Worm (Caenorhabditis elegans) whole organism, L4 larva: ENCODE data around the gene F09E10.5.

Experiments
- F26F4.8 ChIP-seq: fragments of 200-800 bp; sonication (Bioruptor generic); conservative IDR thresholded peaks from 2 replicates; pipeline ENCODE4 v1.3.6; 2022; ENCODE audit warnings: missing genetic modification characterization, missing compliant biosample characterization
- F37D6.2 ChIP-seq: sonication (generic microtip); optimal IDR thresholded peaks from 2 replicates; lab custom pipeline; 2016; ENCODE audit warnings: mild to moderate bottlenecking, missing genetic modification characterization, missing compliant biosample characterization
- F44E2.7 ChIP-seq: fragments of 200-800 bp; sonication (Bioruptor generic); IDR thresholded peaks from 2 replicates; pipeline ENCODE4 v2.1.2; 2022; ENCODE audit warnings: missing genetic modification characterization, missing compliant biosample characterization
- Y75B8A.6 ChIP-seq: fragments of 200-800 bp; sonication (Bioruptor generic); IDR thresholded peaks from 2 replicates; pipeline ENCODE4 v1.3.6; 2022; ENCODE audit warnings: missing genetic modification reagents, missing genetic modification characterization, missing compliant biosample characterization
- ZK546.5 ChIP-seq, 2 experiments: sonication (generic microtip); optimal IDR thresholded peaks; 2 replicates each; lab custom pipeline; 2017; ENCODE audit warnings: missing biosample characterization in 2 of 2, missing genetic modification characterization in 2 of 2
- aha-1 ChIP-seq: fragments of 150-350 bp; peaks from one replicate; lab custom pipeline; 2014; ENCODE audit warnings: missing biosample characterization, missing genetic modification characterization
- ama-1 ChIP-seq: fragments of 150-350 bp; optimal IDR thresholded peaks from 2 replicates; lab custom pipeline; 2014; ENCODE audit warnings: inconsistent platforms, mixed read lengths
- ceh-20 ChIP-seq: fragments of 200-800 bp; sonication (Bioruptor generic); IDR thresholded peaks from 2 replicates; pipeline ENCODE4 v1.3.6; 2022; ENCODE audit warnings: missing genetic modification reagents, missing genetic modification characterization, missing compliant biosample characterization
- ceh-28 ChIP-seq: fragments of 150-350 bp; optimal IDR thresholded peaks from 2 replicates; lab custom pipeline; 2014; ENCODE audit warnings: missing biosample characterization, missing genetic modification reagents, missing genetic modification characterization
- cey-2 ChIP-seq: sonication (generic microtip); optimal IDR thresholded peaks from 3 replicates; lab custom pipeline; 2017; ENCODE audit warnings: missing genetic modification characterization, mild to moderate bottlenecking, missing compliant biosample characterization, antibody characterized with exemption, borderline replicate concordance; ENCODE audit not compliant: insufficient read depth
- daf-16 ChIP-seq, 3 experiments: sonication (generic microtip); optimal IDR thresholded peaks; 2 replicates each; lab custom pipeline; 2016 to 2017; ENCODE audit warnings: missing genetic modification characterization in 3 of 3, missing genetic modification reagents in 3 of 3, mild to moderate bottlenecking in 2 of 3, missing compliant biosample characterization in 2 of 3, missing biosample characterization in 1 of 3, moderate library complexity in 1 of 3
- dve-1 ChIP-seq: sonication (generic microtip); optimal IDR thresholded peaks from 2 replicates; lab custom pipeline; 2017; ENCODE audit warnings: antibody characterized with exemption, mild to moderate bottlenecking, missing genetic modification characterization, missing compliant biosample characterization; ENCODE audit not compliant: insufficient read depth
- egl-43 ChIP-seq: fragments of 200-800 bp; sonication (Bioruptor generic); IDR thresholded peaks from 2 replicates; pipeline ENCODE4 v1.3.6; 2022; ENCODE audit warnings: missing genetic modification reagents, missing genetic modification characterization, missing compliant biosample characterization
- hif-1 ChIP-seq, 2 experiments: sonication (generic microtip); optimal IDR thresholded peaks; 2 replicates each; lab custom pipeline; 2016 to 2017; ENCODE audit warnings: missing compliant biosample characterization in 2 of 2, missing genetic modification characterization in 2 of 2, missing genetic modification reagents in 2 of 2, missing genotype in 2 of 2, mild to moderate bottlenecking in 1 of 2
- lin-13 ChIP-seq: fragments of 150-350 bp; optimal IDR thresholded peaks from 2 replicates; lab custom pipeline; 2014; ENCODE audit warnings: missing biosample characterization, missing genetic modification reagents, missing genetic modification characterization
- lin-29 ChIP-seq: fragments of 200-800 bp; sonication (Bioruptor generic); IDR thresholded peaks from 2 replicates; pipeline ENCODE4 v1.3.6; 2022; ENCODE audit warnings: missing genetic modification reagents, missing genetic modification characterization, missing compliant biosample characterization
- lin-38 ChIP-seq: fragments of 200-800 bp; sonication (Bioruptor generic); IDR thresholded peaks from 2 replicates; pipeline ENCODE4 v1.3.6; 2022; ENCODE audit warnings: missing genetic modification reagents, missing genetic modification characterization, missing compliant biosample characterization
- lsy-2 ChIP-seq, 2 experiments: fragments of 150-350 bp in 1 of 2; sonication (generic microtip) in 1 of 2; optimal IDR thresholded peaks; 2 replicates each; lab custom pipeline; 2014 to 2017; ENCODE audit warnings: missing biosample characterization in 2 of 2, missing genetic modification characterization in 2 of 2
- mep-1 ChIP-seq: fragments of 150-350 bp; sonication (generic microtip); optimal IDR thresholded peaks from 3 replicates; lab custom pipeline; 2014; ENCODE audit warnings: missing biosample characterization, missing genetic modification characterization
- mxl-2 ChIP-seq: fragments of 200-800 bp; sonication (Bioruptor generic); conservative IDR thresholded peaks from 2 replicates; pipeline ENCODE4 v1.3.6; 2022; ENCODE audit warnings: missing genetic modification reagents, missing genetic modification characterization, missing compliant biosample characterization
- mxl-3 ChIP-seq: fragments of 200-800 bp; sonication (Bioruptor generic); optimal IDR thresholded peaks from 2 replicates; lab custom pipeline; 2018; ENCODE audit warnings: mild to moderate bottlenecking, missing genetic modification characterization, missing compliant biosample characterization
- nhr-10 ChIP-seq: fragments of 150-350 bp; optimal IDR thresholded peaks from 2 replicates; lab custom pipeline; 2014; ENCODE audit warnings: missing biosample characterization, missing genetic modification characterization
- nhr-25 ChIP-seq: sonication (generic microtip); optimal IDR thresholded peaks from 2 replicates; lab custom pipeline; 2017; ENCODE audit warnings: missing genetic modification characterization, mild to moderate bottlenecking, missing compliant biosample characterization, antibody characterized with exemption, moderate library complexity, borderline replicate concordance; ENCODE audit not compliant: insufficient read depth
- nhr-41 ChIP-seq: fragments of 200-800 bp; sonication (Bioruptor generic); IDR thresholded peaks from 2 replicates; pipeline ENCODE4 v1.3.6; 2022; ENCODE audit warnings: missing genetic modification reagents, missing genetic modification characterization, missing compliant biosample characterization
- nhr-42 ChIP-seq: fragments of 200-800 bp; sonication (Bioruptor generic); IDR thresholded peaks from 2 replicates; pipeline ENCODE4 v1.3.6; 2022; ENCODE audit warnings: missing genetic modification characterization, missing compliant biosample characterization
- nhr-48 ChIP-seq: sonication (generic microtip); optimal IDR thresholded peaks from 2 replicates; lab custom pipeline; 2016; ENCODE audit warnings: mild to moderate bottlenecking, missing genetic modification characterization, missing compliant biosample characterization
- nhr-76 ChIP-seq: fragments of 150-350 bp; optimal IDR thresholded peaks from 2 replicates; lab custom pipeline; 2014; ENCODE audit warnings: missing biosample characterization, missing genetic modification characterization
- rbr-2 ChIP-seq: sonication (generic microtip); optimal IDR thresholded peaks from 2 replicates; lab custom pipeline; 2016; ENCODE audit warnings: missing genotype, missing genetic modification characterization, missing compliant biosample characterization
- set-16 ChIP-seq: fragments of 200-800 bp; sonication (Bioruptor generic); IDR thresholded peaks from 2 replicates; pipeline ENCODE4 v1.3.6; 2022; ENCODE audit warnings: missing genetic modification reagents, missing genetic modification characterization, missing compliant biosample characterization
- skn-1 ChIP-seq: fragments of 150-350 bp; optimal IDR thresholded peaks from 2 replicates; lab custom pipeline; 2014; ENCODE audit warnings: missing biosample characterization, missing genetic modification characterization
- spr-1 ChIP-seq: sonication (generic microtip); optimal IDR thresholded peaks from 2 replicates; lab custom pipeline; 2016; ENCODE audit warnings: mild to moderate bottlenecking, missing genetic modification characterization, missing compliant biosample characterization
- unc-39 ChIP-seq: sonication (generic microtip); optimal IDR thresholded peaks from 2 replicates; lab custom pipeline; 2017; ENCODE audit warnings: missing biosample characterization, missing genetic modification characterization
- zfp-2 ChIP-seq: sonication (generic microtip); optimal IDR thresholded peaks from 2 replicates; lab custom pipeline; 2016; ENCODE audit warnings: mild to moderate bottlenecking, missing genetic modification characterization, missing compliant biosample characterization
- ztf-11 ChIP-seq: fragments of 150-350 bp; optimal IDR thresholded peaks from 2 replicates; lab custom pipeline; 2014; ENCODE audit warnings: missing biosample characterization, missing genetic modification characterization

Gene F09E10.5

DNA sequence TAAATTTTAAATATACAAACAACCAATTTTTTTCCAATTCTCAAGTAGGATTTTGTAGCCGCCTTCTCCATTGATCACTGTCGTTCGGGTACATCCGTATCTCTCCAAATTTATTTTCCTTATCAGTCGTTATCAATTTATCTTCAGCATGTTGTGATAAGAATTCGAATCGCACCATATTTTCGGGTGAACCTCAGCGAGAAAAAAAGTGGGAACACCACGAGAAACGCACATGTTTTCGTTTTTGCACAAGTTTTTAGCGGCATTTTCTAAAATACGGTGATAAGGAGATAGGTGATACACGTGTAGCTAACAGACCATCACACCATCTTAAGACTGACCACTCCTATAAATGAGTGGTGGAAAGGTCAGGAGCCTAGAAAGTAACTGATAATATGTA, 16.2 kb downstream of the F09E10.5 start (continued):
- TF ChIP-seq F26F4.8 (GFP tag; lab: Robert Waterston, UW) (no peak), spr-1 (tag; lab: Kevin White, UChicago) (no peak), unc-39 (no peak), skn-1 (tag; lab: Kevin White, UChicago) (no peak), daf-16 (GFP tag; optimal IDR thresholded peaks at IDR 0.05; lab: Kevin White, UChicago) (peak in 1 of 2 experiments; percentile 25), daf-16 (tag; optimal IDR thresholded peaks at IDR 0.05; lab: Kevin White, UChicago) (peak; percentile 96), lsy-2 (tag; optimal IDR thresholded peaks at IDR 0.05; lab: Kevin White, UChicago) (peak in 1 of 2 experiments; percentile 65), dve-1 (tag; lab: Kevin White, UChicago) (peak; percentile 92), lin-13 (GFP tag; lab: Kevin White, UChicago) (no peak), cey-2 (tag; lab: Kevin White, UChicago) (no peak), nhr-25 (tag; lab: Kevin White, UChicago) (no peak), rbr-2 (tag; lab: Kevin White, UChicago) (no peak)

DNA sequence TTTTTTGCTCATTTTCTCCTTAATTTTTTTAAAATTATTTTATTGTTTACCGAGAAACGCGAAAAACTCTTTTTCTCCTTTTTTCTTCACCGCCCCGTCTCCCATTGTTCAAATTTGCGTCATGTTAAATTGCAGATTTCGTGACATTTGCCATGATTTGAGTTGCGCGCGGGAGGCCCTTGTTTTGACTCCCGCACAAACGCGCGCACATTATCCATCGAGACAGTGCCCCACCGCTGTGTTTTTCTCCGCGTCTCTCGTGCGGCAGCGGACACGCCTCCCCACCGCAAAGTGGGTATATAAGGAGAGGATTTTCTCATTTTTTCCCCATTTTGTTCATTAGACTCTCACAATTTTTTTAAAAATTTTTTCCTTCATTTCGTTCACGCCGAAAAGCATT, 18.2 kb downstream of the F09E10.5 start:
- no peak for TF ChIP-seq ama-1 (lab: Kevin White, UChicago)
- peak; percentile 47 for TF ChIP-seq aha-1 (tag; lab: Kevin White, UChicago)
- 0 out of 2 replicates have a peak, but pooled peaks have one; percentile 15 for TF ChIP-seq set-16

DNA sequence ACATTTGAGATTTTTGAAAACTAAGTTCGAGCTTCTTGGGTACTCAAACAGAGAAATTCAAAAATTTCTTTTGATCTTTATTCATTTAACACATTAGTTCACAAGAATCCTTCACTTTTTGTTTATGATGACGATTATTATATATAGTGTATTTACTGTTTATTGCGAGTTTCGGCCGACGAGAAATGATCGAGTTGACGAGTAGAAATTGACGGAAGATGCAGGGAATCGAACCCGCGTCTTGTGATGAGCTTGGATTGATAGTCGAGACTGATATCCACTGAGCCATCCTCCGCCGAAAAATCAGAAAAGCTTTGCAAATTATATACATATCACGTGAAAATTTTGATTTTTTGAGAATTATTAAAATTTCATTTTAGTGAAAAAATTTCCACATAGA, 20.4 kb downstream of the F09E10.5 start:
- TF ChIP-seq nhr-42 (GFP tag; lab: Robert Waterston, UW) (no peak), lin-38 (no peak), F44E2.7 (GFP tag; lab: Robert Waterston, UW) (no peak), ztf-11 (tag; lab: Kevin White, UChicago) (no peak), nhr-25 (tag; lab: Kevin White, UChicago) (no peak), mxl-2 (GFP tag; lab: Robert Waterston, UW) (no peak), cey-2 (tag; lab: Kevin White, UChicago) (no peak), nhr-10 (tag; lab: Kevin White, UChicago) (no peak), spr-1 (tag; lab: Kevin White, UChicago) (no peak)

DNA sequence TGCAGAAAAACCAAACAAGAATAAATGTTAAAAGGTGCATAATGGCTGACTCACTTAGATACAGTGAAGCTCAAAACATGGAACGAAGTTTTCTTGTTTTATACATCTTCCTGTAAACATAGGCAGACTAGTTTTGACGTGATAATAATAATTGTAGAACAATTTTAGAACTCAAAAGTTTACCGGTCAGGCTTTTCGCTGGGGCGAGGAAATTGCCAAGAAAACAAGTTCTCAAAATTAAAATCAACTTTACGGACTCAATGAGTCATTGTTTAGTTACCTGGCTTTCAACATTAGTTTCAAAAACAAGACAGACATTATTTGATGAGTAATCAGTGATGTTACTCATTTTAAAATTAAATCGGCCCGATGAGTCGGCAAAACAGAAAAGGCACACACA, 21.3 kb downstream of the F09E10.5 start, which contains the start of gene D1005.5:
Gene D1005.5 (minus strand): TSS at position 101 of the 400 bp plus-strand sequence.
- TF ChIP-seq aha-1 (tag; lab: Kevin White, UChicago) (no peak), ZK546.5 (tag; optimal IDR thresholded peaks at IDR 0.05; lab: Kevin White, UChicago) (no peak), ztf-11 (tag; lab: Kevin White, UChicago) (no peak), zfp-2 (tag; lab: Kevin White, UChicago) (no peak), ceh-28 (tag; lab: Kevin White, UChicago) (no peak), ceh-20 (GFP tag; lab: Robert Waterston, UW) (no peak), F26F4.8 (GFP tag; lab: Robert Waterston, UW) (no peak), mep-1 (tag; lab: Kevin White, UChicago) (no peak), F37D6.2 (tag; lab: Kevin White, UChicago) (no peak), lin-29 (GFP tag; lab: Robert Waterston, UW) (no peak), mxl-3 (GFP tag; lab: Kevin White, UChicago) (no peak), hif-1 (tag; optimal IDR thresholded peaks at IDR 0.05; lab: Kevin White, UChicago) (no peak), nhr-76 (tag; lab: Kevin White, UChicago) (no peak), Y75B8A.6 (GFP tag; lab: Robert Waterston, UW) (no peak), nhr-41 (GFP tag; lab: Robert Waterston, UW) (no peak), nhr-48 (tag; lab: Kevin White, UChicago) (no peak), egl-43 (GFP tag; lab: Robert Waterston, UW) (no peak)
